Worm (Caenorhabditis elegans) whole organism, L1 larva: ENCODE results near the gene pct-1.

Experiments
- ama-1 ChIP-seq: fragments of 150-350 bp; optimal IDR thresholded peaks from 2 replicates; lab custom pipeline; 2014
- ceh-82 ChIP-seq, 3 experiments: fragments of 150-350 bp in 1 of 3; sonication (generic microtip) in 2 of 3; optimal IDR thresholded peaks; 2 replicates each; lab custom pipeline; 2014 to 2017; ENCODE audit warnings: missing biosample characterization in 3 of 3, missing genetic modification characterization in 3 of 3
- ceh-88 ChIP-seq: fragments of 200-800 bp; sonication (Bioruptor generic); IDR thresholded peaks from 2 replicates; pipeline ENCODE4 v1.3.6; 2022; ENCODE audit warnings: missing genetic modification characterization, missing compliant biosample characterization
- ceh-90 ChIP-seq: sonication (generic microtip); optimal IDR thresholded peaks from 2 replicates; lab custom pipeline; 2016; ENCODE audit warnings: missing genetic modification characterization, missing compliant biosample characterization
- elt-2 ChIP-seq: sonication (generic microtip); optimal IDR thresholded peaks from 2 replicates; lab custom pipeline; 2016; ENCODE audit warnings: missing genetic modification characterization, mild to moderate bottlenecking, inconsistent platforms, missing compliant biosample characterization, missing genetic modification reagents
- fkh-10 ChIP-seq: sonication (generic microtip); optimal IDR thresholded peaks from 2 replicates; lab custom pipeline; 2017; ENCODE audit warnings: missing biosample characterization, missing genetic modification reagents, missing genetic modification characterization
- irx-1 ChIP-seq: sonication (generic microtip); optimal IDR thresholded peaks from 2 replicates; lab custom pipeline; 2016; ENCODE audit warnings: missing genetic modification characterization, missing compliant biosample characterization
- nhr-19 ChIP-seq: fragments of 200-800 bp; sonication (Bioruptor generic); conservative IDR thresholded peaks from 2 replicates; pipeline ENCODE4 v1.3.6; 2022; ENCODE audit warnings: missing genetic modification characterization, missing compliant biosample characterization
- nhr-28 ChIP-seq: fragments of 150-350 bp; optimal IDR thresholded peaks from 2 replicates; lab custom pipeline; 2014; ENCODE audit warnings: missing biosample characterization, missing genetic modification characterization
- nhr-76 ChIP-seq: sonication (generic microtip); optimal IDR thresholded peaks from 2 replicates; lab custom pipeline; 2017; ENCODE audit warnings: missing biosample characterization, missing genetic modification characterization
- pag-3 ChIP-seq: sonication (generic microtip); optimal IDR thresholded peaks from 2 replicates; lab custom pipeline; 2017; ENCODE audit warnings: missing genetic modification characterization, mild to moderate bottlenecking, missing compliant biosample characterization, antibody characterized with exemption, borderline replicate concordance; ENCODE audit not compliant: insufficient read depth
- skn-1 ChIP-seq: fragments of 150-350 bp; optimal IDR thresholded peaks from 2 replicates; lab custom pipeline; 2014; ENCODE audit warnings: missing biosample characterization, missing genetic modification characterization
- zip-4 ChIP-seq: fragments of 200-800 bp; sonication (Bioruptor generic); optimal IDR thresholded peaks from 2 replicates; lab custom pipeline; 2018; ENCODE audit warnings: mild to moderate bottlenecking, missing genetic modification characterization, moderate library complexity, missing compliant biosample characterization
- ztf-4 ChIP-seq: fragments of 150-350 bp; optimal IDR thresholded peaks from 2 replicates; lab custom pipeline; 2014; ENCODE audit warnings: missing biosample characterization, missing genetic modification characterization

ce11 chrIV:8203555-8203954, 27.3 kb downstream of the pct-1 start:
- TF ChIP-seq ceh-82 (tag; optimal IDR thresholded peaks at IDR 0.05; lab: Kevin White, UChicago) = no peak
- TF ChIP-seq nhr-76 (tag; lab: Kevin White, UChicago) = no peak
- TF ChIP-seq pag-3 = no peak
- no peak for TF ChIP-seq zip-4 (GFP tag; lab: Kevin White, UChicago)
- TF ChIP-seq ceh-90 (tag; lab: Kevin White, UChicago) = no peak
- TF ChIP-seq irx-1 (tag; lab: Kevin White, UChicago) = no peak
- TF ChIP-seq skn-1 (tag; lab: Kevin White, UChicago) = no peak
- TF ChIP-seq ama-1 (lab: Kevin White, UChicago) = no peak
- TF ChIP-seq nhr-28 = no peak
- no peak for TF ChIP-seq elt-2
- no peak for TF ChIP-seq ceh-88 (GFP tag; lab: Robert Waterston, UW)
- no peak for TF ChIP-seq nhr-19 (GFP tag; lab: Robert Waterston, UW)
- TF ChIP-seq ztf-4 = no peak
- no peak for TF ChIP-seq fkh-10
